Fruit fly (Drosophila melanogaster) whole organism, pupa: Measurements from ENCODE around the gene yellow-g2.

Experiments
- CG4496 ChIP-seq: fragments of 200-800 bp; sonication (Bioruptor generic); IDR thresholded peaks from 3 replicates; pipeline ENCODE4 v1.3.6; 2022; ENCODE audit warnings: missing biosample characterization, missing genetic modification characterization
- EcR ChIP-seq: fragments of 200-800 bp; sonication (Bioruptor generic); optimal IDR thresholded peaks from 3 replicates; lab custom pipeline; 2019; ENCODE audit warnings: missing biosample characterization, missing genetic modification characterization, mild to moderate bottlenecking, moderate library complexity, missing genetic modification reagents
- Ets98B ChIP-seq: fragments of 200-800 bp; sonication (Bioruptor generic); IDR thresholded peaks from 2 replicates; pipeline ENCODE4 v1.3.6; 2022; ENCODE audit warnings: missing biosample characterization, missing genetic modification characterization

DNA sequence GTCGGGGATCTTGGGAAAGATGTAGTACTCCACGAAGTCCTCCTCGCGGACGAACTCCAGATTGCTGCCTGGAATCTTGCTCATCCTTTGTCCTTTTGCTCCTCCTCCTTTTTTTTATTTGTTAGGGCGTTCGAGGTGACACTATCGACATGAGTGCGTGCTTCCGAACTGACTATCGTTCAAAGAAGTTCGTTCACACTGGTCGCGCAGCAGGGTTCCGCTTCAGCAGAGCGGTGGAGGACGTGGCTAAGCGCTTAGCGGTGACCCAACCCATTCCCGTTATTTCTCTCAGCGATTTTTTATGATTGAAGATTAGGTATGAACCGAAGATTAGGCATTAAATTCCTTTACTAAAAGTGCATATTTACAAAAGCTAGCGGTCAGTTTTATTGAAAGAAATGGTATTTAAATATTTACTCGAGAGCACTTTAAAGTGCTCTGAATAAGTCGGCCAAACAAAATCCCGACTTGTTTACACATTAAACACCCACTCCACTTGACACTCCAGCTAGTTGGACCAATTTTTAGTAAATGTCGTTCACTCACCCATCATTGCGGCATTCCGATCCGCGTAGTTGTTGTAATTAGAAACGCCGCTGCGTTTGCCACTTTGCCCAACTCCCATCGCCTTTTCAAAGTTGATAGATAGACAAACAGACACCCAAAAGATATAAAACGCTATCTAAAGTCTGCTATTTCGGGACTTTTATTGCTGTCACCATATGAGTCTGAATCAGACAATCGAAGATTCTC is 10.5 kb upstream of the yellow-g2 start, which contains the start of the genes ecd and CG13806:
- TF ChIP-seq EcR (GFP tag; lab: Kevin White, UChicago) (no peak), Ets98B (GFP tag; lab: Robert Waterston, UW) (no peak), CG4496 (GFP tag; lab: Robert Waterston, UW) (0 out of 3 replicates have a peak, but pooled peaks have one; percentile 50)
